Fruit fly (Drosophila melanogaster) whole organism, embryonic: ENCODE data around the gene nonA.

Source experiments
- CG10147 ChIP-seq: fragments of 200-800 bp; sonication (Bioruptor generic); optimal IDR thresholded peaks from 2 replicates; lab custom pipeline; 2019; ENCODE audit warnings: missing biosample characterization, mild to moderate bottlenecking, missing genetic modification characterization, moderate library complexity
- CG11696 ChIP-seq: fragments of 200-800 bp; sonication (Bioruptor generic); IDR thresholded peaks from 2 replicates; pipeline ENCODE4 v1.3.6; 2022; ENCODE audit warnings: missing biosample characterization, missing genetic modification characterization
- CG11723 ChIP-seq: fragments of 200-800 bp; sonication (Bioruptor generic); optimal IDR thresholded peaks from 2 replicates; lab custom pipeline; 2017; ENCODE audit warnings: missing biosample characterization, mild to moderate bottlenecking, missing genetic modification characterization
- CG12659 ChIP-seq: fragments of 200-800 bp; sonication (Bioruptor generic); optimal IDR thresholded peaks from 3 replicates; lab custom pipeline; 2017; ENCODE audit warnings: mild to moderate bottlenecking, missing biosample characterization, missing genetic modification reagents, missing genetic modification characterization
- CG15011 ChIP-seq: fragments of 200-800 bp; sonication (Bioruptor generic); optimal IDR thresholded peaks from 3 replicates; lab custom pipeline; 2018; ENCODE audit warnings: missing biosample characterization, mild to moderate bottlenecking, missing genetic modification characterization
- CG15269 ChIP-seq: fragments of 200-800 bp; sonication (Bioruptor generic); optimal IDR thresholded peaks from 2 replicates; lab custom pipeline; 2018; ENCODE audit warnings: missing biosample characterization, mild to moderate bottlenecking, missing genetic modification characterization, moderate library complexity
- CG16779 ChIP-seq: fragments of 200-800 bp; sonication (Bioruptor generic); IDR thresholded peaks from 2 replicates; pipeline ENCODE4 v1.3.6; 2022; ENCODE audit warnings: missing biosample characterization, missing genetic modification characterization
- CG18011 ChIP-seq: fragments of 200-800 bp; sonication (Bioruptor generic); optimal IDR thresholded peaks from 2 replicates; lab custom pipeline; 2017; ENCODE audit warnings: missing biosample characterization, missing genetic modification characterization, mild to moderate bottlenecking, moderate library complexity, missing genotype
- CG18619 ChIP-seq: fragments of 200-800 bp; sonication (Bioruptor generic); optimal IDR thresholded peaks from 3 replicates; lab custom pipeline; 2017; ENCODE audit warnings: missing biosample characterization, mild to moderate bottlenecking, missing genetic modification characterization
- CG2202 ChIP-seq: fragments of 200-800 bp; sonication (Bioruptor generic); optimal IDR thresholded peaks from 2 replicates; lab custom pipeline; 2018; ENCODE audit warnings: missing biosample characterization, mild to moderate bottlenecking, missing genetic modification characterization
- CG2678 ChIP-seq: fragments of 200-800 bp; sonication (Bioruptor generic); optimal IDR thresholded peaks from 3 replicates; lab custom pipeline; 2019; ENCODE audit warnings: missing biosample characterization, mild to moderate bottlenecking, missing genetic modification characterization, moderate library complexity
- CG31441 ChIP-seq: fragments of 200-800 bp; sonication (Bioruptor generic); IDR thresholded peaks from 2 replicates; pipeline ENCODE4 v1.3.6; 2022; ENCODE audit warnings: missing biosample characterization, missing genetic modification characterization
- CG33557 ChIP-seq: fragments of 200-800 bp; sonication (Bioruptor generic); optimal IDR thresholded peaks from 2 replicates; lab custom pipeline; 2019; ENCODE audit warnings: missing biosample characterization, mild to moderate bottlenecking, missing genetic modification characterization, moderate library complexity
- CG7357 ChIP-seq: fragments of 200-800 bp; sonication (Bioruptor generic); IDR thresholded peaks from 3 replicates; pipeline ENCODE4 v1.3.6; 2022; ENCODE audit warnings: missing biosample characterization, missing genetic modification characterization
- CG7928 ChIP-seq: fragments of 200-800 bp; sonication (Bioruptor generic); optimal IDR thresholded peaks from 2 replicates; lab custom pipeline; 2017; ENCODE audit warnings: missing biosample characterization, mild to moderate bottlenecking, missing genetic modification characterization
- D19B ChIP-seq: fragments of 200-800 bp; sonication (Bioruptor generic); optimal IDR thresholded peaks from 2 replicates; lab custom pipeline; 2017; ENCODE audit warnings: missing biosample characterization, mild to moderate bottlenecking, missing genetic modification characterization
- Fer3 ChIP-seq: fragments of 200-800 bp; sonication (Bioruptor generic); optimal IDR thresholded peaks from 2 replicates; lab custom pipeline; 2018; ENCODE audit warnings: missing biosample characterization, mild to moderate bottlenecking, missing genetic modification characterization, moderate library complexity
- Gug ChIP-seq: fragments of 200-800 bp; sonication (Bioruptor generic); IDR thresholded peaks from 4 replicates; pipeline ENCODE4 v1.3.6; 2022; ENCODE audit warnings: missing biosample characterization, missing genetic modification characterization
- HLH3B ChIP-seq: fragments of 200-800 bp; sonication (Bioruptor generic); IDR thresholded peaks from 2 replicates; pipeline ENCODE4 v1.3.6; 2022; ENCODE audit warnings: missing biosample characterization, missing genetic modification characterization
- Hr3 ChIP-seq: fragments of 200-800 bp; sonication (Bioruptor generic); optimal IDR thresholded peaks from 3 replicates; lab custom pipeline; 2016; ENCODE audit warnings: missing biosample characterization, missing genetic modification characterization
- Hr39 ChIP-seq: fragments of >200 bp; optimal IDR thresholded peaks from 2 replicates; lab custom pipeline; 2017
- Hsf ChIP-seq: fragments of 200-800 bp; sonication (Bioruptor generic); optimal IDR thresholded peaks from 3 replicates; lab custom pipeline; 2016; ENCODE audit warnings: missing biosample characterization, missing genetic modification characterization
- MBD-R2 ChIP-seq: fragments of 200-800 bp; sonication (Bioruptor generic); IDR thresholded peaks from 2 replicates; pipeline ENCODE4 v1.3.6; 2022; ENCODE audit warnings: missing biosample characterization, missing genetic modification characterization
- Max ChIP-seq: fragments of 200-800 bp; sonication (Bioruptor generic); optimal IDR thresholded peaks from 2 replicates; lab custom pipeline; 2016; ENCODE audit warnings: missing biosample characterization, mild to moderate bottlenecking, missing genetic modification characterization
- NK7.1 ChIP-seq: fragments of 200-800 bp; sonication (Bioruptor generic); optimal IDR thresholded peaks from 3 replicates; lab custom pipeline; 2016; ENCODE audit warnings: missing biosample characterization, missing genetic modification characterization
- Nf-YB ChIP-seq: fragments of 200-800 bp; sonication (Bioruptor generic); optimal IDR thresholded peaks from 3 replicates; lab custom pipeline; 2019; ENCODE audit warnings: missing biosample characterization, mild to moderate bottlenecking, missing genetic modification characterization, moderate library complexity
- Nf-YC ChIP-seq: fragments of 200-800 bp; optimal IDR thresholded peaks from 3 replicates; lab custom pipeline; 2019; ENCODE audit warnings: missing biosample characterization, mild to moderate bottlenecking, missing genetic modification characterization, moderate library complexity
- NfI ChIP-seq: fragments of 200-800 bp; sonication (Bioruptor generic); optimal IDR thresholded peaks from 3 replicates; lab custom pipeline; 2018; ENCODE audit warnings: missing biosample characterization, mild to moderate bottlenecking, missing genetic modification characterization, moderate library complexity
- Opbp ChIP-seq: fragments of 200-800 bp; sonication (Bioruptor generic); IDR thresholded peaks from 3 replicates; pipeline ENCODE4 v1.3.6; 2022; ENCODE audit warnings: missing biosample characterization, missing genetic modification characterization; ENCODE audit not compliant: partially characterized antibody
- PHDP ChIP-seq: fragments of 200-800 bp; sonication (Bioruptor generic); optimal IDR thresholded peaks from 3 replicates; lab custom pipeline; 2018; ENCODE audit warnings: missing biosample characterization, mild to moderate bottlenecking, missing genetic modification characterization, moderate library complexity
- Poxn ChIP-seq: fragments of 200-800 bp; sonication (Bioruptor generic); IDR thresholded peaks from 2 replicates; pipeline ENCODE4 v1.3.6; 2022; ENCODE audit warnings: missing biosample characterization, missing genetic modification characterization
- Sin3A ChIP-seq: fragments of >200 bp; optimal IDR thresholded peaks from 2 replicates; lab custom pipeline; 2018
- Taf1 ChIP-seq: fragments of 200-800 bp; sonication (Bioruptor generic); IDR thresholded peaks from 2 replicates; pipeline ENCODE4 v1.3.6; 2022; ENCODE audit warnings: missing biosample characterization, missing genetic modification characterization
- YL-1 ChIP-seq: fragments of 200-800 bp; sonication (Bioruptor generic); optimal IDR thresholded peaks from 3 replicates; lab custom pipeline; 2017; ENCODE audit warnings: missing biosample characterization, mild to moderate bottlenecking, missing genetic modification characterization
- ab ChIP-seq: fragments of 200-800 bp; sonication (Bioruptor generic); optimal IDR thresholded peaks from 2 replicates; lab custom pipeline; 2016; ENCODE audit warnings: missing biosample characterization, missing genetic modification characterization
- ap ChIP-seq: fragments of 200-800 bp; sonication (Bioruptor generic); IDR thresholded peaks from 2 replicates; pipeline ENCODE4 v1.3.6; 2022; ENCODE audit warnings: missing biosample characterization, missing genetic modification characterization
- bigmax ChIP-seq: fragments of 200-800 bp; sonication (Bioruptor generic); optimal IDR thresholded peaks from 2 replicates; lab custom pipeline; 2018; ENCODE audit warnings: missing biosample characterization, mild to moderate bottlenecking, missing genetic modification characterization
- caup ChIP-seq: fragments of 200-800 bp; sonication (Bioruptor generic); optimal IDR thresholded peaks from 3 replicates; lab custom pipeline; 2017; ENCODE audit warnings: missing biosample characterization, mild to moderate bottlenecking, missing genetic modification characterization, moderate library complexity; ENCODE audit not compliant: severe bottlenecking
- emc ChIP-seq: fragments of 200-800 bp; sonication (Bioruptor generic); optimal IDR thresholded peaks from 2 replicates; lab custom pipeline; 2016; ENCODE audit warnings: missing biosample characterization, missing genetic modification characterization
- exex ChIP-seq: fragments of 200-800 bp; sonication (Bioruptor generic); optimal IDR thresholded peaks from 4 replicates; lab custom pipeline; 2018; ENCODE audit warnings: missing biosample characterization, mild to moderate bottlenecking, missing genetic modification characterization, moderate library complexity
- fd96Cb ChIP-seq: fragments of 200-800 bp; sonication (Bioruptor generic); optimal IDR thresholded peaks from 2 replicates; lab custom pipeline; 2018; ENCODE audit warnings: missing biosample characterization, mild to moderate bottlenecking, missing genetic modification characterization, moderate library complexity
- hbn ChIP-seq: fragments of 200-800 bp; sonication (Bioruptor generic); IDR thresholded peaks from 2 replicates; pipeline ENCODE4 v1.3.6; 2022; ENCODE audit warnings: missing biosample characterization, missing genetic modification characterization; ENCODE audit not compliant: partially characterized antibody
- jigr1 ChIP-seq: fragments of 200-800 bp; sonication (Bioruptor generic); IDR thresholded peaks from 3 replicates; pipeline ENCODE4 v1.3.6; 2022; ENCODE audit warnings: missing biosample characterization, missing genetic modification characterization
- nau ChIP-seq: fragments of 200-800 bp; sonication (Bioruptor generic); optimal IDR thresholded peaks from 3 replicates; lab custom pipeline; 2017; ENCODE audit warnings: missing biosample characterization, mild to moderate bottlenecking, missing genetic modification characterization, missing genetic modification reagents
- nerfin-2 ChIP-seq: fragments of 200-800 bp; sonication (Bioruptor generic); IDR thresholded peaks from 2 replicates; pipeline ENCODE4 v1.3.6; 2022; ENCODE audit warnings: missing biosample characterization, missing genetic modification characterization; ENCODE audit not compliant: partially characterized antibody
- nom ChIP-seq: fragments of 200-800 bp; sonication (Bioruptor generic); optimal IDR thresholded peaks from 2 replicates; lab custom pipeline; 2017; ENCODE audit warnings: missing biosample characterization, missing genetic modification characterization, mild to moderate bottlenecking, moderate library complexity, missing genetic modification reagents
- odd ChIP-seq: fragments of 200-800 bp; sonication (Bioruptor generic); optimal IDR thresholded peaks from 2 replicates; lab custom pipeline; 2017; ENCODE audit warnings: missing biosample characterization, mild to moderate bottlenecking, missing genetic modification characterization
- row ChIP-seq: fragments of 200-800 bp; sonication (Bioruptor generic); IDR thresholded peaks from 3 replicates; pipeline ENCODE4 v1.3.6; 2022; ENCODE audit warnings: missing biosample characterization, missing genetic modification characterization
- sim ChIP-seq: fragments of 200-800 bp; sonication (Bioruptor generic); IDR thresholded peaks from 2 replicates; pipeline ENCODE4 v1.3.6; 2022; ENCODE audit warnings: missing biosample characterization, missing genetic modification characterization
- twi ChIP-seq: fragments of 200-800 bp; optimal IDR thresholded peaks from 2 replicates; lab custom pipeline; 2019; ENCODE audit warnings: missing biosample characterization, mild to moderate bottlenecking, missing genetic modification characterization, moderate library complexity

nonA gene

DNA sequence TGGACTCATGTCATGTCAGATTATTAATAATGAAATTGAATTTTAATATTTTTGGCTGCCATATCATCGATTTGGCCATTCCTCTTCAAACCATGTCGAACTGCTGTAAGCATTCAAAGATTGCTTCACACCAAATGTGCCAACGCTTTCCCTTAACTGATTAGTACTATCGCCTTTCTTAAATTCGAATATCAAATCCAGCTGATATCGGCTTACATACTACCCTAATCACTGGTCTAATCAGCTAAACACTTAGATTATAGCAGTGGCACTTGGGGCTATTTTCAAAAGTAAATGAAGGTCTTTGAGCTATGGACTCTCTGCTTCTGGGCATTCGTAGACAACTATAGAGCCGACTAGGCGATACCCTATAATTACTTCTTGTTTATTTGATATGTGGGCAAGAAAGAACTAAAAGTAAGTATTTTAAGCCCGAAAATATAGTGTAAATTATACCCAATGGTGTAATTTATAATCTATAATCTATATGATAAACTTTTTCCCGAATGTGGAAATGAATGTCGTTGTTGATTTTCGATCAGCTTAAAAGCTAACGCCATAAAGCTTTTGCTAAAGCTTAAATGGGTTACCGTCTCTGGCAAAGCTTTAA is 42.5 kb downstream of the nonA start (continued):
- peak; percentile 17; the same call in 1 of the 2 replicates for TF ChIP-seq Poxn (GFP tag; lab: Robert Waterston, UW)
- TF ChIP-seq CG12659, result peak; percentile 78
- TF ChIP-seq Nf-YC (tag; lab: Kevin White, UChicago), result no peak
- no peak for TF ChIP-seq nom
- TF ChIP-seq odd (GFP tag; lab: Kevin White, UChicago), result peak; percentile 65
- TF ChIP-seq emc, result no peak
- no peak for TF ChIP-seq CG2202 (tag; lab: Kevin White, UChicago)
- no peak; the same call in 1 of the 2 replicates for TF ChIP-seq CG31441 (GFP tag; lab: Robert Waterston, UW)
- TF ChIP-seq Max (GFP tag; lab: Kevin White, UChicago), result peak; percentile 77
- no peak for TF ChIP-seq twi (tag; lab: Kevin White, UChicago)
- TF ChIP-seq bigmax (GFP tag; lab: Kevin White, UChicago), result no peak
- TF ChIP-seq CG15269 (tag; lab: Kevin White, UChicago), result peak; percentile 89
- peak; percentile 50 for TF ChIP-seq Nf-YB (GFP tag; lab: Kevin White, UChicago)
- TF ChIP-seq nerfin-2 (GFP tag; lab: Robert Waterston, UW), result no peak
- peak; percentile 68 for TF ChIP-seq fd96Cb (tag; lab: Kevin White, UChicago)
- TF ChIP-seq CG10147 (GFP tag; lab: Kevin White, UChicago), result no peak
- peak; percentile 80 for TF ChIP-seq CG16779 (GFP tag; lab: Robert Waterston, UW)
- TF ChIP-seq D19B, result peak; percentile 98
- TF ChIP-seq ab (GFP tag; lab: Kevin White, UChicago), result no peak
- TF ChIP-seq CG2678 (tag; lab: Kevin White, UChicago), result peak; percentile 89
- TF ChIP-seq PHDP (tag; lab: Kevin White, UChicago), result peak; percentile 89
- TF ChIP-seq Fer3, result peak; percentile 84
- TF ChIP-seq Taf1 (GFP tag; lab: Robert Waterston, UW), result peak; percentile 55
- TF ChIP-seq Opbp (GFP tag; lab: Robert Waterston, UW), result no peak
- TF ChIP-seq jigr1 (GFP tag; lab: Robert Waterston, UW), result no peak
- TF ChIP-seq row (GFP tag; lab: Robert Waterston, UW), result peak; percentile 92
- TF ChIP-seq caup (GFP tag; lab: Kevin White, UChicago), result peak; percentile 79
- peak; percentile 23; the same call in 1 of the 2 replicates for TF ChIP-seq sim (GFP tag; lab: Robert Waterston, UW)
- TF ChIP-seq NfI (GFP tag; lab: Kevin White, UChicago), result peak; percentile 71
- TF ChIP-seq exex (tag; lab: Kevin White, UChicago), result peak; percentile 99
- TF ChIP-seq Hr3 (GFP tag; lab: Kevin White, UChicago), result peak; percentile 69
- no peak for TF ChIP-seq CG33557 (GFP tag; lab: Kevin White, UChicago)
- no peak for TF ChIP-seq YL-1 (GFP tag; lab: Kevin White, UChicago)
- peak; percentile 67; the same call in 2 of the 3 replicates for TF ChIP-seq CG7357 (GFP tag; lab: Robert Waterston, UW)
- TF ChIP-seq CG11723 (GFP tag; lab: Kevin White, UChicago), result peak; percentile 6
- TF ChIP-seq Sin3A (lab: Kevin White, UChicago), result no peak
- TF ChIP-seq ap (GFP tag; lab: Robert Waterston, UW), result peak; percentile 62; the same call in 1 of the 2 replicates
- no peak for TF ChIP-seq hbn (GFP tag; lab: Robert Waterston, UW)
- TF ChIP-seq CG18011, result peak; percentile 5
- TF ChIP-seq Hsf (GFP tag; lab: Kevin White, UChicago), result peak; percentile 71
- peak; percentile 46; the same call in 1 of the 2 replicates for TF ChIP-seq MBD-R2 (GFP tag; lab: Robert Waterston, UW)
- TF ChIP-seq CG18619 (GFP tag; lab: Kevin White, UChicago), result peak; percentile 75
- TF ChIP-seq Hr39 (lab: Kevin White, UChicago), result no peak
- TF ChIP-seq CG7928 (GFP tag; lab: Kevin White, UChicago), result peak; percentile 49
- TF ChIP-seq NK7.1 (GFP tag; lab: Kevin White, UChicago), result no peak
- 0 out of 2 replicates have a peak, but pooled peaks have one; percentile 33 for TF ChIP-seq CG11696 (GFP tag; lab: Robert Waterston, UW)
- TF ChIP-seq Gug (GFP tag; lab: Robert Waterston, UW), result peak; percentile 46; the same call in 1 of the 4 replicates
- peak; percentile 83 for TF ChIP-seq HLH3B (GFP tag; lab: Robert Waterston, UW)
- TF ChIP-seq nau (GFP tag; lab: Kevin White, UChicago), result no peak
- TF ChIP-seq CG15011 (GFP tag; lab: Kevin White, UChicago), result peak; percentile 68
